Worm (Caenorhabditis elegans) whole organism, midembryonic: ENCODE data around the gene ttr-34.

Experiments used
- cog-1 ChIP-seq: sonication (generic microtip); optimal IDR thresholded peaks from 2 replicates; lab custom pipeline; 2016; ENCODE audit warnings: missing genetic modification characterization, missing compliant biosample characterization
- flt-1 ChIP-seq: fragments of 200-800 bp; sonication (Bioruptor generic); IDR thresholded peaks from 2 replicates; pipeline ENCODE4 v1.3.6; 2022; ENCODE audit warnings: missing genetic modification characterization, missing compliant biosample characterization
- med-1 ChIP-seq: sonication (generic microtip); optimal IDR thresholded peaks from 2 replicates; lab custom pipeline; 2017; ENCODE audit warnings: missing genetic modification characterization, mild to moderate bottlenecking, missing compliant biosample characterization, antibody characterized with exemption, missing genetic modification reagents; ENCODE audit not compliant: insufficient read depth
- ref-1 ChIP-seq: fragments of 200-800 bp; sonication (Bioruptor generic); conservative IDR thresholded peaks from 2 replicates; pipeline ENCODE4 v1.3.6; 2022; ENCODE audit warnings: missing genetic modification reagents, missing genetic modification characterization, missing compliant biosample characterization
- ztf-29 ChIP-seq: fragments of 200-800 bp; sonication (Bioruptor generic); IDR thresholded peaks from 2 replicates; pipeline ENCODE4 v1.3.6; 2022; ENCODE audit warnings: missing genetic modification reagents, missing genetic modification characterization, missing compliant biosample characterization

ce11 chrX:13141440-13141839 is 1.8 kb downstream of the ttr-34 start, which contains the start of gene F09A5.3:
- TF ChIP-seq flt-1 (no peak; the same call in 1 of the 2 replicates), cog-1 (tag; lab: Kevin White, UChicago) (peak; percentile 8), med-1 (GFP tag; lab: Kevin White, UChicago) (no peak), ref-1 (GFP tag; lab: Robert Waterston, UW) (no peak), ztf-29 (no peak)
